Worm (Caenorhabditis elegans): ENCODE results near the gene K03A1.4.
A peak's percentile ranks its signal among the peaks of the same experiment; 100 is the strongest.

K03A1.4 gene

DNA sequence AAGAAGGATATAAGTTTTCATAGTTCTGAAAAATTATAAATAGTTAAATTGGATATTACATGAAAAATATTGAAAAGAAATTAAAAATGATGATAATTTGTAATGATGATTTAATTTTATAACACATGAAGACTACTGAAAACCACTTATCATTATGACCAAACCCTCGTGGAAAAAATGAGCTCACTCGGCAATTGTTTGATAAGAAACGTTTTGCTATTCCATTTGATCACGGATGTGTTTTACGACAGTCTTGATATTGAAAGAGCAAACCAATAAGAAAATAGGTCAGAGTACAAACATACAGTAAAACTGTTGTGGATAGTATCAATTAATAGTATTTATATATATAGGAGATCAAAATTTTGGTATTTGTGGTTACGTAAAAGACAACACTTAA is 16.8 kb upstream of the K03A1.4 start, which contains the start of gene spp-3 (continued):
- TF ChIP-seq hlh-11 (tag; optimal IDR thresholded peaks at IDR 0.05) (peak; percentile 73), egl-27 (tag; optimal IDR thresholded peaks at IDR 0.05) (no peak), rbr-2 (tag; optimal IDR thresholded peaks at IDR 0.05) (no peak), mdl-1 (tag; optimal IDR thresholded peaks at IDR 0.05) (peak in 1 of 2 experiments; percentile 60), fkh-10 (GFP tag; optimal IDR thresholded peaks at IDR 0.05) (no peak), aly-2 (tag; optimal IDR thresholded peaks at IDR 0.05) (no peak), php-3 (GFP tag; IDR thresholded peaks at IDR 0.05) (peak; percentile 89), nhr-28 (tag; optimal IDR thresholded peaks at IDR 0.05) (peak; percentile 79), nhr-102 (tag; optimal IDR thresholded peaks at IDR 0.05) (peak; percentile 56), mxl-2 (GFP tag; conservative IDR thresholded peaks at IDR 0.05) (no peak), ama-1 (optimal IDR thresholded peaks at IDR 0.05) (no peak), lin-15B (tag; optimal IDR thresholded peaks at IDR 0.05) (no peak), ztf-11 (tag; optimal IDR thresholded peaks at IDR 0.05) (no peak), sdz-12 (GFP tag; optimal IDR thresholded peaks at IDR 0.05) (no peak), egl-43 (GFP tag; IDR thresholded peaks at IDR 0.05) (no peak), madf-9 (GFP tag; conservative IDR thresholded peaks at IDR 0.05) (no peak), mxl-3 (GFP tag; optimal IDR thresholded peaks at IDR 0.05) (peak; percentile 24), Y105C5A.15 (GFP tag; IDR thresholded peaks at IDR 0.05) (no peak), ceh-82 (tag; optimal IDR thresholded peaks at IDR 0.05) (no peak), mep-1 (tag; optimal IDR thresholded peaks at IDR 0.05) (peak; percentile 49), nhr-42 (GFP tag; IDR thresholded peaks at IDR 0.05) (no peak), mdt-29 (GFP tag; IDR thresholded peaks at IDR 0.05) (no peak), dpl-1 (GFP tag; optimal IDR thresholded peaks at IDR 0.05) (no peak), unc-62 (GFP tag; optimal IDR thresholded peaks at IDR 0.05 in 1 of 2) (no peak), unc-62 (tag; optimal IDR thresholded peaks at IDR 0.05) (no peak), snpc-1.2 (GFP tag; IDR thresholded peaks at IDR 0.05) (no peak), pha-4 (GFP tag; IDR thresholded peaks at IDR 0.05) (no peak), pha-4 (tag; optimal IDR thresholded peaks at IDR 0.05) (no peak), F10B5.3 (tag; optimal IDR thresholded peaks at IDR 0.05) (no peak), tag-97 (GFP tag; IDR thresholded peaks at IDR 0.05) (no peak), nhr-48 (tag; optimal IDR thresholded peaks at IDR 0.05) (peak; percentile 43), nhr-77 (tag; optimal IDR thresholded peaks at IDR 0.05) (peak; percentile 39), duxl-1 (tag; optimal IDR thresholded peaks at IDR 0.05; ENCODE audit: poor library complexity) (no peak), ceh-62 (tag; optimal IDR thresholded peaks at IDR 0.05) (no peak), mes-2 (tag; optimal IDR thresholded peaks at IDR 0.05; ENCODE audit: poor library complexity, severe bottlenecking) (peak; percentile 31), daf-16 (GFP tag; optimal IDR thresholded peaks at IDR 0.05) (peak in 1 of 2 experiments; percentile 43), daf-16 (tag; optimal IDR thresholded peaks at IDR 0.05) (peak; percentile 90), lin-1 (GFP tag; IDR thresholded peaks at IDR 0.05) (no peak), hlh-30 (tag; optimal IDR thresholded peaks at IDR 0.05; ENCODE audit: insufficient read depth) (peak; percentile 54), T20F7.1 (GFP tag; optimal IDR thresholded peaks at IDR 0.05) (peak; percentile 42), aha-1 (tag) (peak; percentile 15), ctbp-1 (GFP tag; IDR thresholded peaks at IDR 0.05) (no peak), snpc-4 (tag; optimal IDR thresholded peaks at IDR 0.05) (no peak), R02D3.7 (tag; optimal IDR thresholded peaks at IDR 0.05) (no peak), T26A8.4 (GFP tag; IDR thresholded peaks at IDR 0.05) (0 out of 2 replicates have a peak, but pooled peaks have one; percentile 44), unc-39 (tag; optimal IDR thresholded peaks at IDR 0.05) (no peak)
